Worm (Caenorhabditis elegans) whole organism, mixed stage, embryonic: Measurements from ENCODE around the gene F48G7.5.

Source experiments
- M03D4.4 ChIP-seq: sonication (generic microtip); optimal IDR thresholded peaks from 2 replicates; lab custom pipeline; 2017; ENCODE audit warnings: mild to moderate bottlenecking, missing genetic modification characterization, missing compliant biosample characterization
- blmp-1 ChIP-seq: fragments of 150-350 bp; optimal IDR thresholded peaks from 2 replicates; lab custom pipeline; 2014; ENCODE audit warnings: missing biosample characterization, missing genetic modification characterization
- ceh-39 ChIP-seq: fragments of 150-350 bp; optimal IDR thresholded peaks from 2 replicates; lab custom pipeline; 2014; ENCODE audit warnings: missing biosample characterization, missing genetic modification characterization
- ceh-43 ChIP-seq: fragments of 200-800 bp; sonication (Bioruptor generic); optimal IDR thresholded peaks from 2 replicates; lab custom pipeline; 2018; ENCODE audit warnings: mild to moderate bottlenecking, missing genetic modification characterization, moderate library complexity, missing compliant biosample characterization
- ceh-83 ChIP-seq: fragments of 200-800 bp; sonication (Bioruptor generic); optimal IDR thresholded peaks from 2 replicates; lab custom pipeline; 2018; ENCODE audit warnings: mild to moderate bottlenecking, missing genetic modification characterization, missing compliant biosample characterization
- ces-1 ChIP-seq: fragments of 150-350 bp; optimal IDR thresholded peaks from 2 replicates; lab custom pipeline; 2014; ENCODE audit warnings: missing biosample characterization, missing genetic modification reagents, missing genetic modification characterization
- drap-1 ChIP-seq: fragments of 200-800 bp; sonication (Bioruptor generic); optimal IDR thresholded peaks from 3 replicates; lab custom pipeline; 2018; ENCODE audit warnings: mild to moderate bottlenecking, missing genetic modification characterization, missing compliant biosample characterization
- elt-1 ChIP-seq: sonication (generic microtip); optimal IDR thresholded peaks from 2 replicates; lab custom pipeline; 2017; ENCODE audit warnings: missing genetic modification characterization, mild to moderate bottlenecking, missing compliant biosample characterization, antibody characterized with exemption, moderate library complexity, borderline replicate concordance; ENCODE audit not compliant: insufficient read depth
- elt-3 ChIP-seq: fragments of 150-350 bp; optimal IDR thresholded peaks from 2 replicates; lab custom pipeline; 2014; ENCODE audit warnings: missing biosample characterization, missing genetic modification characterization
- flh-1 ChIP-seq: fragments of 200-800 bp; sonication (Bioruptor generic); optimal IDR thresholded peaks from 2 replicates; lab custom pipeline; 2018; ENCODE audit warnings: mild to moderate bottlenecking, missing genetic modification characterization, moderate library complexity, missing compliant biosample characterization
- ham-2 ChIP-seq: fragments of 200-800 bp; sonication (Bioruptor generic); optimal IDR thresholded peaks from 2 replicates; lab custom pipeline; 2018; ENCODE audit warnings: mild to moderate bottlenecking, missing genetic modification characterization, missing compliant biosample characterization
- hlh-1 ChIP-seq: fragments of 150-350 bp; optimal IDR thresholded peaks from 2 replicates; lab custom pipeline; 2014; ENCODE audit warnings: missing biosample characterization, missing genetic modification reagents, missing genetic modification characterization
- lin-13 ChIP-seq: fragments of 150-350 bp; optimal IDR thresholded peaks from 2 replicates; lab custom pipeline; 2014; ENCODE audit warnings: missing biosample characterization, missing genetic modification characterization
- lin-32 ChIP-seq: fragments of 200-800 bp; sonication (Bioruptor generic); optimal IDR thresholded peaks from 2 replicates; lab custom pipeline; 2018; ENCODE audit warnings: mild to moderate bottlenecking, missing genetic modification characterization, missing compliant biosample characterization
- lsy-2 ChIP-seq: fragments of 150-350 bp; optimal IDR thresholded peaks from 2 replicates; lab custom pipeline; 2014; ENCODE audit warnings: missing biosample characterization, missing genetic modification characterization
- mab-5 ChIP-seq: fragments of 150-350 bp; optimal IDR thresholded peaks from 2 replicates; lab custom pipeline; 2014; ENCODE audit warnings: missing biosample characterization, missing genetic modification characterization
- mep-1 ChIP-seq: fragments of 150-350 bp; optimal IDR thresholded peaks from 2 replicates; lab custom pipeline; 2017; ENCODE audit warnings: missing biosample characterization, missing genetic modification reagents, missing genetic modification characterization, inconsistent platforms
- mls-2 ChIP-seq: sonication (generic microtip); optimal IDR thresholded peaks from 2 replicates; lab custom pipeline; 2016; ENCODE audit warnings: mild to moderate bottlenecking, missing genetic modification characterization, moderate library complexity, missing compliant biosample characterization
- nhr-12 ChIP-seq: fragments of 150-350 bp; optimal IDR thresholded peaks from 2 replicates; lab custom pipeline; 2014; ENCODE audit warnings: missing biosample characterization, missing genetic modification characterization
- nhr-2 ChIP-seq: fragments of 150-350 bp; optimal IDR thresholded peaks from 2 replicates; lab custom pipeline; 2014; ENCODE audit warnings: missing biosample characterization, missing genetic modification characterization
- nhr-237 ChIP-seq: fragments of 150-350 bp; optimal IDR thresholded peaks from 2 replicates; lab custom pipeline; 2014; ENCODE audit warnings: missing biosample characterization, missing genetic modification characterization
- nhr-28 ChIP-seq: fragments of 150-350 bp; optimal IDR thresholded peaks from 2 replicates; lab custom pipeline; 2014; ENCODE audit warnings: missing biosample characterization, missing genetic modification characterization
- pha-4 ChIP-seq: fragments of 150-350 bp; optimal IDR thresholded peaks from 2 replicates; lab custom pipeline; 2018; ENCODE audit warnings: missing biosample characterization, missing genetic modification reagents, missing genetic modification characterization
- sem-2 ChIP-seq: fragments of 200-800 bp; sonication (Bioruptor generic); optimal IDR thresholded peaks from 2 replicates; lab custom pipeline; 2018; ENCODE audit warnings: mild to moderate bottlenecking, missing genetic modification characterization, missing compliant biosample characterization
- snpc-4 ChIP-seq: fragments of 150-350 bp; optimal IDR thresholded peaks from 2 replicates; lab custom pipeline; 2014; ENCODE audit warnings: missing biosample characterization, missing genetic modification characterization
- sptf-1 ChIP-seq: sonication (generic microtip); optimal IDR thresholded peaks from 2 replicates; lab custom pipeline; 2017; ENCODE audit warnings: mild to moderate bottlenecking, missing genetic modification characterization, moderate library complexity, missing compliant biosample characterization
- tbx-8 ChIP-seq: fragments of 200-800 bp; sonication (Bioruptor generic); optimal IDR thresholded peaks from 2 replicates; lab custom pipeline; 2018; ENCODE audit warnings: mild to moderate bottlenecking, missing genetic modification characterization, moderate library complexity, missing compliant biosample characterization
- unc-39 ChIP-seq: fragments of 150-350 bp; optimal IDR thresholded peaks from 2 replicates; lab custom pipeline; 2014; ENCODE audit warnings: missing biosample characterization, missing genetic modification characterization
- unc-62 ChIP-seq: fragments of 150-350 bp; optimal IDR thresholded peaks from 2 replicates; lab custom pipeline; 2014; ENCODE audit warnings: missing biosample characterization, missing genetic modification reagents, missing genetic modification characterization
- zip-8 ChIP-seq: fragments of 150-350 bp; optimal IDR thresholded peaks from 2 replicates; lab custom pipeline; 2014; ENCODE audit warnings: missing biosample characterization, missing genetic modification characterization
- ztf-11 ChIP-seq: fragments of 150-350 bp; optimal IDR thresholded peaks from 2 replicates; lab custom pipeline; 2014; ENCODE audit warnings: missing biosample characterization, missing genetic modification characterization

The F48G7.5 gene

ce11 chrV:622902-623301 lies at the start of gene F48G7.5:
F48G7.5 (minus strand) TSS chrV:622935.
- no peak for TF ChIP-seq flh-1 (GFP tag; lab: Kevin White, UChicago)
- TF ChIP-seq sem-2 (GFP tag; lab: Kevin White, UChicago): no peak
- TF ChIP-seq unc-62 (GFP tag; lab: Kevin White, UChicago): no peak
- no peak for TF ChIP-seq mep-1 (tag; lab: Kevin White, UChicago)
- no peak for TF ChIP-seq ceh-43 (GFP tag; lab: Kevin White, UChicago)
- TF ChIP-seq ztf-11: no peak
- TF ChIP-seq M03D4.4: no peak

- no peak for TF ChIP-seq mls-2 (tag; lab: Kevin White, UChicago)
- no peak for TF ChIP-seq elt-3 (tag; lab: Kevin White, UChicago)
- no peak for TF ChIP-seq elt-1 (tag; lab: Kevin White, UChicago)
- TF ChIP-seq nhr-12 (tag; lab: Kevin White, UChicago): no peak
- no peak for TF ChIP-seq nhr-2
- no peak for TF ChIP-seq lin-13 (tag; lab: Kevin White, UChicago)
- no peak for TF ChIP-seq tbx-8 (GFP tag; lab: Kevin White, UChicago)
- TF ChIP-seq sptf-1 (tag; lab: Kevin White, UChicago): no peak
- TF ChIP-seq mab-5 (tag; lab: Kevin White, UChicago): no peak
- TF ChIP-seq ces-1 (GFP tag; lab: Kevin White, UChicago): no peak
These were observed 48.6 kb upstream of the F48G7.5 start, which contains the start of gene sru-24 for ce11 chrV:671342-671741. sru-24 (minus strand) TSS chrV:671442.

- TF ChIP-seq lin-13 (tag; lab: Kevin White, UChicago): no peak
- TF ChIP-seq sptf-1 (tag; lab: Kevin White, UChicago): no peak
- TF ChIP-seq M03D4.4: no peak
- TF ChIP-seq ceh-83: no peak
- TF ChIP-seq mep-1 (tag; lab: Kevin White, UChicago): no peak
- no peak for TF ChIP-seq ces-1 (GFP tag; lab: Kevin White, UChicago)
- no peak for TF ChIP-seq blmp-1 (tag; lab: Kevin White, UChicago)
- TF ChIP-seq ham-2 (GFP tag; lab: Kevin White, UChicago): no peak
- TF ChIP-seq drap-1 (GFP tag; lab: Kevin White, UChicago): no peak
- TF ChIP-seq snpc-4 (tag; lab: Kevin White, UChicago): no peak
- TF ChIP-seq hlh-1 (tag; lab: Kevin White, UChicago): no peak
- TF ChIP-seq ceh-43 (GFP tag; lab: Kevin White, UChicago): no peak
- TF ChIP-seq elt-3 (tag; lab: Kevin White, UChicago): no peak
- no peak for TF ChIP-seq unc-39 (tag; lab: Kevin White, UChicago)
These were observed 44.7 kb upstream of the F48G7.5 start, which contains the start of gene nhr-180 for ce11 chrV:667459-667858. nhr-180 (minus strand) TSS chrV:667510.

- TF ChIP-seq lin-32 (GFP tag; lab: Kevin White, UChicago) (no peak), sptf-1 (tag; lab: Kevin White, UChicago) (no peak), pha-4 (no peak), tbx-8 (GFP tag; lab: Kevin White, UChicago) (no peak), nhr-28 (no peak), hlh-1 (tag; lab: Kevin White, UChicago) (no peak), ham-2 (GFP tag; lab: Kevin White, UChicago) (no peak), zip-8 (tag; lab: Kevin White, UChicago) (no peak), M03D4.4 (no peak), blmp-1 (tag; lab: Kevin White, UChicago) (no peak), mep-1 (tag; lab: Kevin White, UChicago) (no peak), ceh-39 (tag; lab: Kevin White, UChicago) (no peak), nhr-2 (no peak), elt-3 (tag; lab: Kevin White, UChicago) (no peak)
These were observed 41.7 kb upstream of the F48G7.5 start, which contains the start of the genes F31F4.11 and srh-266 for ce11 chrV:664337-664847. F31F4.11 (minus strand) TSS chrV:664437. srh-266 (plus strand) TSS chrV:664797.

DNA sequence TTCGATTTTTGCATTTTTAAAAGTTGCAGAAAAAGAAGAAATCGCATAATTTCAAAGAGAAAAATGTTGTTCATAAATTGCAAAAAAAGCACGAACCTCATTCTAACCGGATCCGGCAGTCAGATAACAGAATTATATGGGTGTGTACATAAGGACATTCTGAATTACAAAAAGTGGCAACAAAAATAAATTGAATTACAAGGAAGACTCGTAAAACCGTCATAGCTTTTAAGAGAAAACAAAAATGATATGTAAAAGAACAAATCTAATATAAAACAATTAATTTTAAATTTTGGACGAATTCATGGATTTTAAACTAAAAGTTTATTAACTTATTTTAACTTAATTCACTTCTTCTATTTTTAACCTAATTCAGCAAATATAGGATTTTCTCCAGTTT lies 37.5 kb upstream of the F48G7.5 start, which contains the start of gene F31F4.17:
TSS of gene F31F4.17 (minus strand) at position 101 of the 400 bp plus-strand sequence.
- no peak for TF ChIP-seq ceh-83
- TF ChIP-seq ztf-11: no peak
- no peak for TF ChIP-seq zip-8 (tag; lab: Kevin White, UChicago)
- no peak for TF ChIP-seq blmp-1 (tag; lab: Kevin White, UChicago)
- TF ChIP-seq sem-2 (GFP tag; lab: Kevin White, UChicago): no peak
- TF ChIP-seq lin-32 (GFP tag; lab: Kevin White, UChicago): no peak
- no peak for TF ChIP-seq pha-4
- no peak for TF ChIP-seq nhr-237 (tag; lab: Kevin White, UChicago)
- no peak for TF ChIP-seq elt-1 (tag; lab: Kevin White, UChicago)
- TF ChIP-seq lsy-2: no peak
- TF ChIP-seq mls-2 (tag; lab: Kevin White, UChicago): no peak
- TF ChIP-seq sptf-1 (tag; lab: Kevin White, UChicago): no peak
- no peak for TF ChIP-seq hlh-1 (tag; lab: Kevin White, UChicago)
- no peak for TF ChIP-seq unc-62 (GFP tag; lab: Kevin White, UChicago)
- TF ChIP-seq mab-5 (tag; lab: Kevin White, UChicago): no peak
- TF ChIP-seq ham-2 (GFP tag; lab: Kevin White, UChicago): no peak
- TF ChIP-seq nhr-2: no peak
